Fruit fly (Drosophila melanogaster) whole organism, embryonic: ENCODE measurements around the gene IFT54.

Experiments used
- Abd-B ChIP-seq: fragments of 200-800 bp; sonication (Bioruptor generic); optimal IDR thresholded peaks from 2 replicates; lab custom pipeline; 2018; ENCODE audit warnings: missing biosample characterization, mild to moderate bottlenecking, missing genetic modification characterization, moderate library complexity
- B-H1 ChIP-seq: fragments of 200-800 bp; sonication (Bioruptor generic); IDR thresholded peaks from 3 replicates; pipeline ENCODE4 v1.3.6; 2022; ENCODE audit warnings: missing biosample characterization, missing genetic modification characterization
- CG10321 ChIP-seq: fragments of 200-800 bp; sonication (Bioruptor generic); IDR thresholded peaks from 2 replicates; pipeline ENCODE4 v1.3.6; 2022; ENCODE audit warnings: missing biosample characterization, missing genetic modification characterization
- CG12219 ChIP-seq: fragments of 200-800 bp; sonication (Bioruptor generic); optimal IDR thresholded peaks from 3 replicates; lab custom pipeline; 2018; ENCODE audit warnings: missing biosample characterization, mild to moderate bottlenecking, missing genetic modification characterization
- CG12744 ChIP-seq: fragments of 200-800 bp; sonication (Bioruptor generic); optimal IDR thresholded peaks from 2 replicates; lab custom pipeline; 2016; ENCODE audit warnings: missing biosample characterization, missing genetic modification characterization
- CG13624 ChIP-seq: fragments of 200-800 bp; sonication (Bioruptor generic); optimal IDR thresholded peaks from 2 replicates; lab custom pipeline; 2016; ENCODE audit warnings: missing biosample characterization, missing genetic modification characterization
- CG14860 ChIP-seq: fragments of 200-800 bp; sonication (Bioruptor generic); IDR thresholded peaks from 3 replicates; pipeline ENCODE4 v1.3.6; 2022; ENCODE audit warnings: missing biosample characterization, missing genetic modification characterization; ENCODE audit not compliant: partially characterized antibody
- CG15073 ChIP-seq: fragments of 200-800 bp; sonication (Bioruptor generic); optimal IDR thresholded peaks from 2 replicates; lab custom pipeline; 2016; ENCODE audit warnings: missing biosample characterization, missing genetic modification characterization
- CG1529 ChIP-seq: fragments of 200-800 bp; sonication (Bioruptor generic); optimal IDR thresholded peaks from 3 replicates; lab custom pipeline; 2018; ENCODE audit warnings: missing biosample characterization, missing genetic modification characterization
- CG2120 ChIP-seq: fragments of 200-800 bp; sonication (Bioruptor generic); optimal IDR thresholded peaks from 3 replicates; lab custom pipeline; 2016; ENCODE audit warnings: missing biosample characterization, missing genetic modification characterization
- CG31441 ChIP-seq: fragments of 200-800 bp; sonication (Bioruptor generic); IDR thresholded peaks from 2 replicates; pipeline ENCODE4 v1.3.6; 2022; ENCODE audit warnings: missing biosample characterization, missing genetic modification characterization
- CG6683 ChIP-seq: fragments of 200-800 bp; sonication (Bioruptor generic); optimal IDR thresholded peaks from 2 replicates; lab custom pipeline; 2017; ENCODE audit warnings: missing biosample characterization, mild to moderate bottlenecking, missing genetic modification characterization, missing genetic modification reagents
- CG8281 ChIP-seq: fragments of 200-800 bp; sonication (Bioruptor generic); optimal IDR thresholded peaks from 2 replicates; lab custom pipeline; 2018; ENCODE audit warnings: missing biosample characterization, mild to moderate bottlenecking, missing genetic modification characterization, moderate library complexity
- CG8478 ChIP-seq: fragments of >200 bp; optimal IDR thresholded peaks from 2 replicates; lab custom pipeline; 2018
- CTCF ChIP-seq: fragments of 200-800 bp; sonication (Bioruptor generic); optimal IDR thresholded peaks from 2 replicates; lab custom pipeline; 2017; ENCODE audit warnings: missing biosample characterization, mild to moderate bottlenecking, missing genetic modification characterization, moderate library complexity
- D19A ChIP-seq: fragments of 200-800 bp; optimal IDR thresholded peaks from 3 replicates; lab custom pipeline; 2019; ENCODE audit warnings: missing biosample characterization, mild to moderate bottlenecking, missing genetic modification characterization, moderate library complexity
- Drgx ChIP-seq: fragments of 200-800 bp; sonication (Bioruptor generic); IDR thresholded peaks from 2 replicates; pipeline ENCODE4 v1.3.6; 2022; ENCODE audit warnings: missing biosample characterization, missing genetic modification characterization
- Ets65A ChIP-seq: fragments of 200-800 bp; sonication (Bioruptor generic); peaks from one replicate; lab custom pipeline; 2016; ENCODE audit warnings: missing biosample characterization, missing genetic modification characterization
- Hsf ChIP-seq: fragments of 200-800 bp; sonication (Bioruptor generic); optimal IDR thresholded peaks from 3 replicates; lab custom pipeline; 2016; ENCODE audit warnings: missing biosample characterization, missing genetic modification characterization
- MTF-1 ChIP-seq: fragments of 200-800 bp; sonication (Bioruptor generic); optimal IDR thresholded peaks from 2 replicates; lab custom pipeline; 2018; ENCODE audit warnings: missing biosample characterization, mild to moderate bottlenecking, missing genetic modification characterization, borderline replicate concordance
- Oaz ChIP-seq: fragments of 200-800 bp; sonication (Bioruptor generic); IDR thresholded peaks from 2 replicates; pipeline ENCODE4 v1.3.6; 2022; ENCODE audit warnings: missing biosample characterization, missing genetic modification characterization
- Sry-β ChIP-seq: fragments of 200-800 bp; sonication (Bioruptor generic); optimal IDR thresholded peaks from 2 replicates; lab custom pipeline; 2018; ENCODE audit warnings: missing biosample characterization, mild to moderate bottlenecking, missing genetic modification characterization, moderate library complexity
- Ssrp ChIP-seq: fragments of 200-800 bp; sonication (Bioruptor generic); optimal IDR thresholded peaks from 2 replicates; lab custom pipeline; 2018; ENCODE audit warnings: missing biosample characterization, mild to moderate bottlenecking, missing genetic modification characterization, moderate library complexity
- Tbp ChIP-seq: fragments of >200 bp; optimal IDR thresholded peaks from 2 replicates; lab custom pipeline; 2018; ENCODE audit warnings: missing biosample characterization, missing genetic modification characterization
- ab ChIP-seq: fragments of 200-800 bp; sonication (Bioruptor generic); optimal IDR thresholded peaks from 2 replicates; lab custom pipeline; 2016; ENCODE audit warnings: missing biosample characterization, missing genetic modification characterization
- al ChIP-seq: fragments of 200-800 bp; sonication (Bioruptor generic); IDR thresholded peaks from 2 replicates; pipeline ENCODE4 v1.3.6; 2022; ENCODE audit warnings: missing biosample characterization, missing genetic modification characterization
- cad ChIP-seq: fragments of >200 bp; optimal IDR thresholded peaks from 2 replicates; lab custom pipeline; 2017; ENCODE audit warnings: missing biosample characterization, missing genetic modification characterization
- chn ChIP-seq: fragments of 200-800 bp; sonication (Bioruptor generic); optimal IDR thresholded peaks from 2 replicates; lab custom pipeline; 2016; ENCODE audit warnings: missing biosample characterization, missing genetic modification characterization
- corto ChIP-seq: fragments of 200-800 bp; sonication (Bioruptor generic); optimal IDR thresholded peaks from 2 replicates; lab custom pipeline; 2016; ENCODE audit warnings: missing biosample characterization, mild to moderate bottlenecking, missing genetic modification characterization, moderate library complexity
- disco-r ChIP-seq: fragments of 200-800 bp; sonication (Bioruptor generic); optimal IDR thresholded peaks from 2 replicates; lab custom pipeline; 2016; ENCODE audit warnings: missing biosample characterization, missing genetic modification characterization
- esg ChIP-seq: fragments of 200-800 bp; sonication (Bioruptor generic); conservative IDR thresholded peaks from 2 replicates; pipeline ENCODE4 v1.3.6; 2022; ENCODE audit warnings: missing biosample characterization, missing genetic modification characterization
- fd96Cb ChIP-seq: fragments of 200-800 bp; sonication (Bioruptor generic); optimal IDR thresholded peaks from 2 replicates; lab custom pipeline; 2018; ENCODE audit warnings: missing biosample characterization, mild to moderate bottlenecking, missing genetic modification characterization, moderate library complexity
- ftz-f1 ChIP-seq: fragments of 200-800 bp; sonication (Bioruptor generic); optimal IDR thresholded peaks from 2 replicates; lab custom pipeline; 2016; ENCODE audit warnings: missing biosample characterization, missing genetic modification characterization
- fu2 ChIP-seq: fragments of 200-800 bp; sonication (Bioruptor generic); optimal IDR thresholded peaks from 2 replicates; lab custom pipeline; 2016; ENCODE audit warnings: missing biosample characterization, missing genetic modification characterization
- hkb ChIP-seq, 2 experiments: fragments of 200-800 bp in 1 of 2; fragments of >200 bp in 1 of 2; sonication (Bioruptor generic) in 1 of 2; IDR thresholded peaks in 1 of 2; optimal IDR thresholded peaks in 1 of 2; 2 replicates each; pipeline versions ENCODE4 v1.3.6 to Lab custom; 2017 to 2022; ENCODE audit warnings: missing biosample characterization in 1 of 2, missing genetic modification characterization in 1 of 2
- hth ChIP-seq: fragments of >200 bp; optimal IDR thresholded peaks from 2 replicates; lab custom pipeline; 2017; ENCODE audit warnings: inconsistent platforms
- insv ChIP-seq, 2 experiments: fragments of 200-800 bp; sonication (Bioruptor generic); optimal IDR thresholded peaks; 3 replicates each; lab custom pipeline; 2016 to 2018; ENCODE audit warnings: missing biosample characterization in 2 of 2, missing genetic modification characterization in 2 of 2
- ken ChIP-seq: fragments of 200-800 bp; sonication (Bioruptor generic); IDR thresholded peaks from 3 replicates; pipeline ENCODE4 v1.3.6; 2022; ENCODE audit warnings: missing biosample characterization, missing genetic modification characterization
- klu ChIP-seq: fragments of 200-800 bp; sonication (Bioruptor generic); IDR thresholded peaks from 2 replicates; pipeline ENCODE4 v1.3.6; 2022; ENCODE audit warnings: missing biosample characterization, missing genetic modification characterization
- nom ChIP-seq: fragments of 200-800 bp; sonication (Bioruptor generic); optimal IDR thresholded peaks from 2 replicates; lab custom pipeline; 2017; ENCODE audit warnings: missing biosample characterization, missing genetic modification characterization, mild to moderate bottlenecking, moderate library complexity, missing genetic modification reagents
- otp ChIP-seq: fragments of 200-800 bp; sonication (Bioruptor generic); IDR thresholded peaks from 3 replicates; pipeline ENCODE4, ENCODE4 v1.3.6; 2022; ENCODE audit warnings: missing biosample characterization, missing genetic modification characterization
- peb ChIP-seq: fragments of 200-800 bp; sonication (Bioruptor generic); IDR thresholded peaks from 2 replicates; pipeline ENCODE4 v1.3.6; 2022; ENCODE audit warnings: missing biosample characterization, missing genetic modification characterization
- pho ChIP-seq: fragments of 200-800 bp; sonication (Bioruptor generic); optimal IDR thresholded peaks from 2 replicates; lab custom pipeline; 2016; ENCODE audit warnings: missing biosample characterization, missing genetic modification characterization
- sug ChIP-seq: fragments of 200-800 bp; optimal IDR thresholded peaks from 2 replicates; lab custom pipeline; 2019; ENCODE audit warnings: missing biosample characterization, mild to moderate bottlenecking, missing genetic modification characterization, moderate library complexity
- vfl ChIP-seq: fragments of 200-800 bp; sonication (Bioruptor generic); optimal IDR thresholded peaks from 2 replicates; lab custom pipeline; 2016; ENCODE audit warnings: missing biosample characterization, missing genetic modification characterization
- zfh1 ChIP-seq: fragments of 200-800 bp; sonication (Bioruptor generic); IDR thresholded peaks from 3 replicates; pipeline ENCODE4 v1.3.6; 2022; ENCODE audit warnings: missing biosample characterization, missing genetic modification characterization

IFT54 gene

DNA sequence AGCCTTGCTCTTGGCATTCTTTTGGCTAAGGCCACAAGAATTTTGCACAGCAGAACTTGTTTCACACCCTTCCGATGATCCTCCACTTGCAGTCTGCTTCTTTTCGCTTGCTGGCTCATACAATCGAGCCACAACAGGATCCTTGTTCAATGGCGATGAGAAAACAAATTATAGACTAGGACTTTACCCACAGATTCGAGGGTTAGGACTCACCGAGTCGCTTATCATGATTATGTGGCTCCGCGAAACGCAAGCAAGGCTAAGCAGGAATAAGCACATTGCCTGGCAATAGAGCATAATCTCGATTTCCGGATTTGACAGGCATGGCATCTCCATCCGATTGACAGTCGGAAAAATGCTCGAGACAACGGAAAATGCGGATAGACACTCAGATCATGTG is 40.1 kb upstream of the IFT54 start, which contains the start of the genes CG14839 and CG14841:
TSS of gene CG14839 (plus strand) at position 301 of the 400 bp plus-strand sequence.
TSS of gene CG14841 (minus strand) at position 332 of the 400 bp plus-strand sequence.
- TF ChIP-seq fd96Cb (tag; lab: Kevin White, UChicago) = no peak
- TF ChIP-seq Ets65A = peak; percentile 73
- TF ChIP-seq CG6683 (GFP tag; lab: Kevin White, UChicago) = no peak

DNA sequence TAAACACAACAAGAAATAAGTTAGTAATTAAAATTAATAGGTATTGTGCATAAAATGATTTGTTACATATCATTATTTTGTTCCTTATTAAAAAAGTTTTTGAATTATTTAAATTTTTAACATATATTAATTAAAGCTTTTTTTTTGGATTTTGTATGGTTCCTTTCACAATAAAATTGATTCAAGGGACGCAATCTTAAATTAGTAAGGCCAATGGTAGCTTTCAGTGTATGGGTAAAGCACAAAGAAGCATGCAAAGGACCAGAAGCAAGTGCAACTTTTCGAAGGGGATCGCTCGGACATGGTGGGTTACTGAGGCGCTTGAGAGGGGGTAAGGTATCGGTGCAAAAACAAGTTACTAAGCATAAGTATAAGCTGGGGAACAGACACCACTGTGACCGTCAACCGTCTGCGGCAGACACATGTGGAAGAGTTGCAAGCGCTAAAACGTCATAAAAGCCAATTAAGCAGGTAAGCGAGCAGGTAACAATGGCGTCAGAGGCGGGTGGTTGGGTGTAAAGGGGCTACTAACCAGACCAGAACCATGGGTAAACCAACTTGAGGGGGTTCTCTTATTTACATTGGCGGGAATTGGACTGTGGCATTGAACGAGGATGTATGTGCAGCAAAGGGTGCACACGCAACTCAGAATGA is 26.6 kb upstream of the IFT54 start:
- TF ChIP-seq D19A (tag; lab: Kevin White, UChicago) = no peak
- TF ChIP-seq nom (GFP tag; lab: Kevin White, UChicago) = peak; percentile 43

DNA sequence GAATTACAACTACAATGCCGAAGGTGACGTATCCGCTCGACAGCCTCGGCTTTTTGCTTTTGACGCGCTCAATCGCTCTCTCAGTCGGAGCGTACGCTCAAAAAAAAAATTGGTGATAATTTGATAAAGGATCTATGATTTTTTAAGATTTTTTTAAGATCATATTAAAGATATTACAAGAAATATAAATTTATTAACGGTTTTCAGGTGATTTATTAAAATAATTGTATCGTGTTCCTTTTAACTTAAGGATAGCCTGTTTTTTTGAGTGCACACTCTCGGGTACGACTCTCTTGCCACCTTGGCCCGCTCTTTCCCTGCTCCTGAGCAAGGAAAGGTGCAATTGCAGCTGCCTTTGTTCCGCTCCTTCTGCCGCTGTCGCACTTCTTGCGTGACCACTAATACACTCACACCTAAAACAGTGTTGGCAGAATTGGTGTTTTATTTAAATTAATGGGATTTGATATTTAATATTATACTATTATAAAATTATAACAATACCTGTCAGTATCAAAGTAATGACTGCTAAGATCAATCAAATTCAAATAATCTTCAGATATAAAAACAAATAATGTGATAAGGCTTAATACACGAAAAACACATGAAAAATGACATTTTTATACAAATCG is 24.2 kb upstream of the IFT54 start:
- no peak for TF ChIP-seq hth (lab: Kevin White, UChicago)
- TF ChIP-seq CG12219 (GFP tag; lab: Kevin White, UChicago) = peak; percentile 55
- TF ChIP-seq Tbp (GFP tag; lab: Kevin White, UChicago) = no peak
- peak; percentile 95 for TF ChIP-seq corto (GFP tag; lab: Kevin White, UChicago)
- TF ChIP-seq peb (GFP tag; lab: Robert Waterston, UW) = no peak; the same call in 1 of the 2 replicates
- TF ChIP-seq insv (GFP tag; optimal IDR thresholded peaks at IDR 0.05; lab: Kevin White, UChicago) = no peak
- peak; percentile 51; the same call in 1 of the 2 replicates for TF ChIP-seq Oaz (GFP tag; lab: Robert Waterston, UW)
- peak; percentile 46 for TF ChIP-seq MTF-1 (GFP tag; lab: Kevin White, UChicago)
- TF ChIP-seq zfh1 (GFP tag; lab: Robert Waterston, UW) = peak; percentile 90
- TF ChIP-seq CTCF (GFP tag; lab: Kevin White, UChicago) = no peak
- peak; percentile 69 for TF ChIP-seq esg
- TF ChIP-seq al (GFP tag; lab: Robert Waterston, UW) = peak; percentile 54; the same call in 1 of the 2 replicates
- TF ChIP-seq CG13624 (GFP tag; lab: Kevin White, UChicago) = no peak
- TF ChIP-seq hkb (optimal IDR thresholded peaks at IDR 0.05; lab: Kevin White, UChicago) = no peak
- peak; percentile 92 for TF ChIP-seq hkb (GFP tag; IDR thresholded peaks at IDR 0.05; lab: Robert Waterston, UW)
- peak; percentile 70 for TF ChIP-seq Hsf
- TF ChIP-seq disco-r (GFP tag; lab: Kevin White, UChicago) = no peak
- peak; percentile 72; the same call in 2 of the 3 replicates for TF ChIP-seq B-H1 (GFP tag; lab: Robert Waterston, UW)
- TF ChIP-seq CG14860 (GFP tag; lab: Robert Waterston, UW) = no peak
- peak; percentile 79 for TF ChIP-seq CG31441 (GFP tag; lab: Robert Waterston, UW)
- peak; percentile 9 for TF ChIP-seq pho (GFP tag; lab: Kevin White, UChicago)
- TF ChIP-seq CG12744 (GFP tag; lab: Kevin White, UChicago) = no peak
- TF ChIP-seq Sry-β = no peak
- peak; percentile 81; the same call in 2 of the 3 replicates for TF ChIP-seq otp
- TF ChIP-seq CG10321 (GFP tag; lab: Robert Waterston, UW) = no peak
- TF ChIP-seq vfl (GFP tag; lab: Kevin White, UChicago) = peak; percentile 46
- TF ChIP-seq sug (tag; lab: Kevin White, UChicago) = no peak
- no peak for TF ChIP-seq CG15073 (GFP tag; lab: Kevin White, UChicago)
- TF ChIP-seq chn (GFP tag; lab: Kevin White, UChicago) = peak; percentile 56
- TF ChIP-seq ken (GFP tag; lab: Robert Waterston, UW) = peak; percentile 68; the same call in 1 of the 3 replicates
- peak; percentile 97 for TF ChIP-seq Drgx (GFP tag; lab: Robert Waterston, UW)
- TF ChIP-seq klu (GFP tag; lab: Robert Waterston, UW) = peak; percentile 45; the same call in 1 of the 2 replicates
- no peak for TF ChIP-seq ab
- peak; percentile 35 for TF ChIP-seq Ssrp (tag; lab: Kevin White, UChicago)
- TF ChIP-seq CG8281 = peak; percentile 39
- TF ChIP-seq cad (GFP tag; lab: Kevin White, UChicago) = no peak
- TF ChIP-seq CG8478 = no peak
- TF ChIP-seq CG1529 (GFP tag; lab: Kevin White, UChicago) = peak; percentile 54
- TF ChIP-seq ftz-f1 (GFP tag; lab: Kevin White, UChicago) = no peak
- peak; percentile 24 for TF ChIP-seq Abd-B
- TF ChIP-seq fu2 (GFP tag; lab: Kevin White, UChicago) = no peak
- no peak for TF ChIP-seq CG2120 (GFP tag; lab: Kevin White, UChicago)
